Worm (Caenorhabditis elegans) whole organism, L4 larva: ENCODE data around the gene lias-1.

ENCODE experiments used
- D1046.2 ChIP-seq: fragments of 200-800 bp; sonication (Bioruptor generic); IDR thresholded peaks from 2 replicates; pipeline ENCODE4 v1.3.6; 2022; ENCODE audit warnings: missing genetic modification characterization, missing compliant biosample characterization
- F37D6.2 ChIP-seq: sonication (generic microtip); optimal IDR thresholded peaks from 2 replicates; lab custom pipeline; 2016; ENCODE audit warnings: mild to moderate bottlenecking, missing genetic modification characterization, missing compliant biosample characterization
- F44E2.7 ChIP-seq: fragments of 200-800 bp; sonication (Bioruptor generic); IDR thresholded peaks from 2 replicates; pipeline ENCODE4 v2.1.2; 2022; ENCODE audit warnings: missing genetic modification characterization, missing compliant biosample characterization
- F49E8.2 ChIP-seq: sonication (generic microtip); optimal IDR thresholded peaks from 2 replicates; lab custom pipeline; 2016; ENCODE audit warnings: missing compliant biosample characterization, mild to moderate bottlenecking, missing genetic modification characterization, borderline replicate concordance
- R02D3.7 ChIP-seq: fragments of 150-350 bp; sonication (generic microtip); optimal IDR thresholded peaks from 3 replicates; lab custom pipeline; 2014; ENCODE audit warnings: missing biosample characterization, missing genetic modification characterization
- T26A8.4 ChIP-seq: fragments of 200-800 bp; sonication (Bioruptor generic); IDR thresholded peaks from 2 replicates; pipeline ENCODE4 v1.3.6; 2022; ENCODE audit warnings: missing genetic modification characterization, missing compliant biosample characterization
- Y105C5A.15 ChIP-seq: fragments of 200-800 bp; sonication (Bioruptor generic); IDR thresholded peaks from 2 replicates; pipeline ENCODE4 v1.3.6; 2022; ENCODE audit warnings: missing genetic modification characterization, missing compliant biosample characterization
- ZK337.2 ChIP-seq: fragments of 200-800 bp; sonication (Bioruptor generic); IDR thresholded peaks from 2 replicates; pipeline ENCODE4 v1.3.6; 2022; ENCODE audit warnings: missing genetic modification reagents, missing genetic modification characterization, missing compliant biosample characterization
- ZK546.5 ChIP-seq, 2 experiments: sonication (generic microtip); optimal IDR thresholded peaks; 2 replicates each; lab custom pipeline; 2017; ENCODE audit warnings: missing biosample characterization in 2 of 2, missing genetic modification characterization in 2 of 2
- aly-2 ChIP-seq: sonication (generic microtip); optimal IDR thresholded peaks from 2 replicates; lab custom pipeline; 2018; ENCODE audit warnings: missing biosample characterization, missing genetic modification characterization
- arid-1 ChIP-seq: fragments of 200-800 bp; sonication (Bioruptor generic); conservative IDR thresholded peaks from 2 replicates; pipeline ENCODE4 v1.3.6; 2022; ENCODE audit warnings: missing genetic modification reagents, missing genetic modification characterization, missing compliant biosample characterization
- ceh-20 ChIP-seq: fragments of 200-800 bp; sonication (Bioruptor generic); IDR thresholded peaks from 2 replicates; pipeline ENCODE4 v1.3.6; 2022; ENCODE audit warnings: missing genetic modification reagents, missing genetic modification characterization, missing compliant biosample characterization
- ceh-82 ChIP-seq: sonication (generic microtip); optimal IDR thresholded peaks from 2 replicates; lab custom pipeline; 2017; ENCODE audit warnings: missing biosample characterization, missing genetic modification characterization
- cey-2 ChIP-seq: sonication (generic microtip); optimal IDR thresholded peaks from 3 replicates; lab custom pipeline; 2017; ENCODE audit warnings: missing genetic modification characterization, mild to moderate bottlenecking, missing compliant biosample characterization, antibody characterized with exemption, borderline replicate concordance; ENCODE audit not compliant: insufficient read depth
- ctbp-1 ChIP-seq: fragments of 200-800 bp; sonication (Bioruptor generic); IDR thresholded peaks from 2 replicates; pipeline ENCODE4 v1.3.6; 2022; ENCODE audit warnings: missing genetic modification reagents, missing genetic modification characterization, missing compliant biosample characterization
- daf-12 ChIP-seq: fragments of 150-350 bp; optimal IDR thresholded peaks from 2 replicates; lab custom pipeline; 2014; ENCODE audit warnings: missing biosample characterization, missing genetic modification reagents, missing genetic modification characterization
- daf-16 ChIP-seq, 3 experiments: sonication (generic microtip); optimal IDR thresholded peaks; 2 replicates each; lab custom pipeline; 2016 to 2017; ENCODE audit warnings: missing genetic modification characterization in 3 of 3, missing genetic modification reagents in 3 of 3, mild to moderate bottlenecking in 2 of 3, missing compliant biosample characterization in 2 of 3, missing biosample characterization in 1 of 3, moderate library complexity in 1 of 3
- daf-19 ChIP-seq: fragments of 200-800 bp; sonication (Bioruptor generic); conservative IDR thresholded peaks from 2 replicates; pipeline ENCODE4 v1.3.6; 2022; ENCODE audit warnings: missing genetic modification characterization, missing compliant biosample characterization
- daf-8 ChIP-seq: fragments of 200-800 bp; sonication (Bioruptor generic); IDR thresholded peaks from 2 replicates; pipeline ENCODE4 v1.3.6; 2022; ENCODE audit warnings: missing genetic modification characterization, missing compliant biosample characterization
- dmd-8 ChIP-seq: fragments of 200-800 bp; sonication (Bioruptor generic); IDR thresholded peaks from 2 replicates; pipeline ENCODE4 v1.3.6; 2022; ENCODE audit warnings: missing genetic modification characterization, missing compliant biosample characterization
- dmd-9 ChIP-seq: fragments of 200-800 bp; sonication (Bioruptor generic); IDR thresholded peaks from 2 replicates; pipeline ENCODE4 v1.3.6; 2022; ENCODE audit warnings: missing genetic modification reagents, missing genetic modification characterization, missing compliant biosample characterization
- dpl-1 ChIP-seq: fragments of 150-350 bp; optimal IDR thresholded peaks from 2 replicates; lab custom pipeline; 2014; ENCODE audit warnings: missing biosample characterization, missing genetic modification reagents, missing genetic modification characterization
- duxl-1 ChIP-seq: sonication (generic microtip); optimal IDR thresholded peaks from 2 replicates; lab custom pipeline; 2016; ENCODE audit warnings: mild to moderate bottlenecking, missing genetic modification characterization, moderate library complexity, missing compliant biosample characterization; ENCODE audit not compliant: poor library complexity
- egl-27 ChIP-seq: sonication (generic microtip); optimal IDR thresholded peaks from 3 replicates; lab custom pipeline; 2017; ENCODE audit warnings: missing biosample characterization, missing genetic modification reagents, missing genetic modification characterization
- fkh-10 ChIP-seq: fragments of 150-350 bp; optimal IDR thresholded peaks from 2 replicates; lab custom pipeline; 2014; ENCODE audit warnings: missing biosample characterization, missing genetic modification reagents, missing genetic modification characterization
- gei-8 ChIP-seq: fragments of 200-800 bp; sonication (Bioruptor generic); optimal IDR thresholded peaks from 2 replicates; lab custom pipeline; 2018; ENCODE audit warnings: mild to moderate bottlenecking, missing genetic modification characterization, missing compliant biosample characterization
- hlh-30 ChIP-seq: sonication (generic microtip); optimal IDR thresholded peaks from 2 replicates; lab custom pipeline; 2017; ENCODE audit warnings: antibody characterized with exemption, mild to moderate bottlenecking, missing genetic modification characterization, missing compliant biosample characterization; ENCODE audit not compliant: insufficient read depth
- jun-1 ChIP-seq: fragments of 150-350 bp; optimal IDR thresholded peaks from 2 replicates; lab custom pipeline; 2014; ENCODE audit warnings: missing biosample characterization, missing genetic modification reagents, missing genetic modification characterization
- lin-1 ChIP-seq: fragments of 200-800 bp; sonication (Bioruptor generic); IDR thresholded peaks from 2 replicates; pipeline ENCODE4 v1.3.6; 2022; ENCODE audit warnings: missing genetic modification reagents, missing genetic modification characterization, missing compliant biosample characterization
- lin-39 ChIP-seq: fragments of 150-350 bp; optimal IDR thresholded peaks from 2 replicates; lab custom pipeline; 2014; ENCODE audit warnings: missing biosample characterization, missing genetic modification reagents, missing genetic modification characterization
- lsy-2 ChIP-seq, 2 experiments: fragments of 150-350 bp in 1 of 2; sonication (generic microtip) in 1 of 2; optimal IDR thresholded peaks; 2 replicates each; lab custom pipeline; 2014 to 2017; ENCODE audit warnings: missing biosample characterization in 2 of 2, missing genetic modification characterization in 2 of 2
- mdl-1 ChIP-seq, 2 experiments: fragments of 150-350 bp in 1 of 2; sonication (generic microtip) in 1 of 2; optimal IDR thresholded peaks; 2 replicates each; lab custom pipeline; 2014 to 2017; ENCODE audit warnings: missing biosample characterization in 2 of 2, missing genetic modification characterization in 2 of 2
- mep-1 ChIP-seq: fragments of 150-350 bp; sonication (generic microtip); optimal IDR thresholded peaks from 3 replicates; lab custom pipeline; 2014; ENCODE audit warnings: missing biosample characterization, missing genetic modification characterization
- mxl-3 ChIP-seq: fragments of 200-800 bp; sonication (Bioruptor generic); optimal IDR thresholded peaks from 2 replicates; lab custom pipeline; 2018; ENCODE audit warnings: mild to moderate bottlenecking, missing genetic modification characterization, missing compliant biosample characterization
- nhr-10 ChIP-seq: fragments of 150-350 bp; optimal IDR thresholded peaks from 2 replicates; lab custom pipeline; 2014; ENCODE audit warnings: missing biosample characterization, missing genetic modification characterization
- nhr-237 ChIP-seq: sonication (generic microtip); optimal IDR thresholded peaks from 2 replicates; lab custom pipeline; 2017; ENCODE audit warnings: missing biosample characterization, missing genetic modification characterization
- nhr-25 ChIP-seq: sonication (generic microtip); optimal IDR thresholded peaks from 2 replicates; lab custom pipeline; 2017; ENCODE audit warnings: missing genetic modification characterization, mild to moderate bottlenecking, missing compliant biosample characterization, antibody characterized with exemption, moderate library complexity, borderline replicate concordance; ENCODE audit not compliant: insufficient read depth
- nhr-28 ChIP-seq: fragments of 150-350 bp; optimal IDR thresholded peaks from 2 replicates; lab custom pipeline; 2014; ENCODE audit warnings: missing biosample characterization, missing genetic modification characterization
- nhr-41 ChIP-seq: fragments of 200-800 bp; sonication (Bioruptor generic); IDR thresholded peaks from 2 replicates; pipeline ENCODE4 v1.3.6; 2022; ENCODE audit warnings: missing genetic modification reagents, missing genetic modification characterization, missing compliant biosample characterization
- nhr-48 ChIP-seq: sonication (generic microtip); optimal IDR thresholded peaks from 2 replicates; lab custom pipeline; 2016; ENCODE audit warnings: mild to moderate bottlenecking, missing genetic modification characterization, missing compliant biosample characterization
- nhr-76 ChIP-seq: fragments of 150-350 bp; optimal IDR thresholded peaks from 2 replicates; lab custom pipeline; 2014; ENCODE audit warnings: missing biosample characterization, missing genetic modification characterization
- pha-4 ChIP-seq, 2 experiments: fragments of 150-350 bp in 1 of 2; fragments of 200-800 bp in 1 of 2; sonication (Bioruptor generic) in 1 of 2; IDR thresholded peaks in 1 of 2; optimal IDR thresholded peaks in 1 of 2; 2 replicates each; pipeline versions ENCODE4 v1.3.6 to Lab custom; 2014 to 2022; ENCODE audit warnings: missing genetic modification characterization in 2 of 2, missing genetic modification reagents in 2 of 2, missing biosample characterization in 1 of 2, missing compliant biosample characterization in 1 of 2
- php-3 ChIP-seq: fragments of 200-800 bp; sonication (Bioruptor generic); IDR thresholded peaks from 2 replicates; pipeline ENCODE4 v1.3.6; 2022; ENCODE audit warnings: missing genetic modification reagents, missing genetic modification characterization, missing compliant biosample characterization
- pqm-1 ChIP-seq: sonication (generic microtip); optimal IDR thresholded peaks from 2 replicates; lab custom pipeline; 2017; ENCODE audit warnings: missing biosample characterization, missing genetic modification characterization
- spr-3 ChIP-seq: fragments of 200-800 bp; sonication (Bioruptor generic); optimal IDR thresholded peaks from 2 replicates; lab custom pipeline; 2018; ENCODE audit warnings: mild to moderate bottlenecking, missing genetic modification characterization, missing compliant biosample characterization
- tra-1 ChIP-seq: fragments of 200-800 bp; sonication (Bioruptor generic); IDR thresholded peaks from 2 replicates; pipeline ENCODE4 v1.3.6; 2022; ENCODE audit warnings: missing genetic modification reagents, missing genetic modification characterization, missing compliant biosample characterization
- unc-62 ChIP-seq, 3 experiments: fragments of 150-350 bp in 1 of 3; sonication (generic microtip); optimal IDR thresholded peaks in 2 of 3; peaks in 1 of 3; 1 replicate in 1 of 3; 2 replicates in 2 of 3; lab custom pipeline; 2014 to 2017; ENCODE audit warnings: missing biosample characterization in 3 of 3, missing genetic modification characterization in 3 of 3, missing genetic modification reagents in 3 of 3, missing genotype in 1 of 3
- zfp-2 ChIP-seq: sonication (generic microtip); optimal IDR thresholded peaks from 2 replicates; lab custom pipeline; 2016; ENCODE audit warnings: mild to moderate bottlenecking, missing genetic modification characterization, missing compliant biosample characterization
- zip-2 ChIP-seq: fragments of 150-350 bp; optimal IDR thresholded peaks from 2 replicates; lab custom pipeline; 2014; ENCODE audit warnings: missing biosample characterization, missing genetic modification characterization

lias-1 gene

ce11 chrIII:3505051-3505548 lies at the start of gene lias-1:
TSS of gene lias-1 (minus strand) at chrIII:3505101.
- no peak for TF ChIP-seq ceh-82 (tag; lab: Kevin White, UChicago)
- TF ChIP-seq nhr-25 (tag; lab: Kevin White, UChicago): peak; percentile 55
- TF ChIP-seq fkh-10: peak; percentile 52
- TF ChIP-seq spr-3 (GFP tag; lab: Kevin White, UChicago): no peak
- TF ChIP-seq T26A8.4 (GFP tag; lab: Robert Waterston, UW): peak; percentile 24; the same call in 1 of the 2 replicates
- TF ChIP-seq daf-19: no peak
- no peak for TF ChIP-seq nhr-237
- TF ChIP-seq aly-2 (tag; lab: Kevin White, UChicago): no peak
- TF ChIP-seq dmd-8 (GFP tag; lab: Robert Waterston, UW): no peak
- TF ChIP-seq ctbp-1: no peak
- no peak for TF ChIP-seq pqm-1
- no peak for TF ChIP-seq nhr-10 (tag; lab: Kevin White, UChicago)
- no peak for TF ChIP-seq egl-27 (tag; lab: Kevin White, UChicago)
- TF ChIP-seq jun-1 (tag; lab: Kevin White, UChicago): no peak
- no peak for TF ChIP-seq Y105C5A.15 (GFP tag; lab: Robert Waterston, UW)
- TF ChIP-seq lin-39 (tag; lab: Kevin White, UChicago): no peak
- peak; percentile 83 to 98 for TF ChIP-seq lsy-2 (tag; optimal IDR thresholded peaks at IDR 0.05; lab: Kevin White, UChicago)
- TF ChIP-seq arid-1 (GFP tag; lab: Robert Waterston, UW): peak; percentile 30; the same call in 1 of the 2 replicates
- no peak for TF ChIP-seq nhr-76 (tag; lab: Kevin White, UChicago)
- peak; percentile 82 for TF ChIP-seq hlh-30
- no peak for TF ChIP-seq lin-1 (GFP tag; lab: Robert Waterston, UW)
- peak in 1 of 2 experiments; percentile 72 for TF ChIP-seq mdl-1 (tag; optimal IDR thresholded peaks at IDR 0.05; lab: Kevin White, UChicago)
- no peak for TF ChIP-seq nhr-48 (tag; lab: Kevin White, UChicago)
- peak; percentile 21 for TF ChIP-seq duxl-1 (tag; lab: Kevin White, UChicago)
- peak in 1 of 2 experiments; percentile 89 for TF ChIP-seq unc-62 (GFP tag; optimal IDR thresholded peaks at IDR 0.05 in 1 of 2; lab: Kevin White, UChicago)
- TF ChIP-seq unc-62 (tag; optimal IDR thresholded peaks at IDR 0.05; lab: Kevin White, UChicago): no peak
- no peak for TF ChIP-seq R02D3.7
- peak; percentile 84 for TF ChIP-seq dpl-1 (GFP tag; lab: Kevin White, UChicago)
- TF ChIP-seq nhr-28 (tag; lab: Kevin White, UChicago): peak; percentile 68
- TF ChIP-seq D1046.2 (GFP tag; lab: Robert Waterston, UW): no peak
- no peak for TF ChIP-seq daf-12
- TF ChIP-seq F49E8.2 (tag; lab: Kevin White, UChicago): no peak
- TF ChIP-seq zfp-2 (tag; lab: Kevin White, UChicago): peak; percentile 27
- TF ChIP-seq ZK337.2 (GFP tag; lab: Robert Waterston, UW): no peak
- no peak for TF ChIP-seq daf-16 (GFP tag; optimal IDR thresholded peaks at IDR 0.05; lab: Kevin White, UChicago)
- TF ChIP-seq daf-16 (tag; optimal IDR thresholded peaks at IDR 0.05; lab: Kevin White, UChicago): peak; percentile 38
- no peak for TF ChIP-seq tra-1 (GFP tag; lab: Robert Waterston, UW)
- TF ChIP-seq cey-2 (tag; lab: Kevin White, UChicago): no peak
- TF ChIP-seq F44E2.7 (GFP tag; lab: Robert Waterston, UW): no peak
- TF ChIP-seq gei-8 (GFP tag; lab: Kevin White, UChicago): no peak
- no peak for TF ChIP-seq dmd-9 (GFP tag; lab: Robert Waterston, UW)
- TF ChIP-seq F37D6.2 (tag; lab: Kevin White, UChicago): no peak
- no peak for TF ChIP-seq nhr-41
- no peak for TF ChIP-seq php-3 (GFP tag; lab: Robert Waterston, UW)
- no peak for TF ChIP-seq ceh-20
- TF ChIP-seq mxl-3: peak; percentile 79
- no peak for TF ChIP-seq zip-2 (tag; lab: Kevin White, UChicago)
- TF ChIP-seq daf-8 (GFP tag; lab: Robert Waterston, UW): no peak
- peak; percentile 90 for TF ChIP-seq mep-1 (tag; lab: Kevin White, UChicago)
- TF ChIP-seq pha-4 (GFP tag; IDR thresholded peaks at IDR 0.05; lab: Robert Waterston, UW): no peak
- peak; percentile 33 for TF ChIP-seq pha-4 (tag; optimal IDR thresholded peaks at IDR 0.05; lab: Kevin White, UChicago)
- TF ChIP-seq ZK546.5 (tag; optimal IDR thresholded peaks at IDR 0.05; lab: Kevin White, UChicago): peak in 1 of 2 experiments; percentile 32
